Worm (Caenorhabditis elegans): ENCODE results near the gene lev-1.

- no peak for TF ChIP-seq scrt-1 (GFP tag; IDR thresholded peaks at IDR 0.05)
- no peak for TF ChIP-seq tbx-11 (GFP tag; IDR thresholded peaks at IDR 0.05)
- no peak for TF ChIP-seq ceh-36 (tag; optimal IDR thresholded peaks at IDR 0.05)
- no peak for TF ChIP-seq hnd-1 (tag; optimal IDR thresholded peaks at IDR 0.05)
- no peak for TF ChIP-seq aly-1 (tag; optimal IDR thresholded peaks at IDR 0.05)
- TF ChIP-seq ets-7 (tag; optimal IDR thresholded peaks at IDR 0.05), result no peak
- no peak for TF ChIP-seq ama-1 (optimal IDR thresholded peaks at IDR 0.05)
- TF ChIP-seq tbx-37 (GFP tag; conservative IDR thresholded peaks at IDR 0.05), result no peak
These were observed 9.0 kb downstream of the lev-1 start, which contains the start of gene nas-14 for ce11 chrIV:13170241-13170640.
